Worm (Caenorhabditis elegans) whole organism, early embryonic: Measurements from ENCODE around the gene Y48A6B.3.

ENCODE experiments used
- F13C5.2 ChIP-seq: sonication (generic microtip); optimal IDR thresholded peaks from 2 replicates; lab custom pipeline; 2017; ENCODE audit warnings: mild to moderate bottlenecking, missing genetic modification characterization, inconsistent platforms, missing compliant biosample characterization
- ama-1 ChIP-seq: fragments of 150-350 bp; optimal IDR thresholded peaks from 2 replicates; lab custom pipeline; 2014
- flt-1 ChIP-seq: fragments of 200-800 bp; sonication (Bioruptor generic); IDR thresholded peaks from 2 replicates; pipeline ENCODE4 v1.3.6; 2022; ENCODE audit warnings: missing genetic modification characterization, missing compliant biosample characterization
- hmbx-1 ChIP-seq: sonication (generic microtip); optimal IDR thresholded peaks from 2 replicates; lab custom pipeline; 2016; ENCODE audit warnings: mild to moderate bottlenecking, missing genetic modification characterization, missing compliant biosample characterization
- tbx-37 ChIP-seq: fragments of 200-800 bp; sonication (Bioruptor generic); conservative IDR thresholded peaks from 2 replicates; pipeline ENCODE4 v1.3.6; 2022; ENCODE audit warnings: missing genetic modification reagents, missing genetic modification characterization, missing compliant biosample characterization

ce11 chrIII:11010597-11010996, 2.6 kb downstream of the Y48A6B.3 start:
- TF ChIP-seq F13C5.2 (tag; lab: Kevin White, UChicago) (no peak), flt-1 (GFP tag; lab: Robert Waterston, UW) (no peak), hmbx-1 (no peak), tbx-37 (GFP tag; lab: Robert Waterston, UW) (no peak), ama-1 (lab: Kevin White, UChicago) (no peak)
